Fruit fly (Drosophila melanogaster) whole organism, embryonic: ENCODE measurements around the gene Rab8.

ENCODE experiments used
- CG10321 ChIP-seq: fragments of 200-800 bp; sonication (Bioruptor generic); IDR thresholded peaks from 2 replicates; pipeline ENCODE4 v1.3.6; 2022; ENCODE audit warnings: missing biosample characterization, missing genetic modification characterization
- CG10959 ChIP-seq: fragments of 200-800 bp; sonication (Bioruptor generic); IDR thresholded peaks from 2 replicates; pipeline ENCODE4 v1.3.6; 2022; ENCODE audit warnings: missing biosample characterization, missing genetic modification characterization
- CG11504 ChIP-seq: fragments of 200-800 bp; sonication (Bioruptor generic); optimal IDR thresholded peaks from 3 replicates; lab custom pipeline; 2019; ENCODE audit warnings: missing biosample characterization, mild to moderate bottlenecking, missing genetic modification characterization, moderate library complexity
- CG12299 ChIP-seq: fragments of 200-800 bp; sonication (Bioruptor generic); optimal IDR thresholded peaks from 2 replicates; lab custom pipeline; 2018; ENCODE audit warnings: missing biosample characterization, mild to moderate bottlenecking, missing genetic modification characterization
- CG1602 ChIP-seq: fragments of 200-800 bp; sonication (Bioruptor generic); optimal IDR thresholded peaks from 3 replicates; lab custom pipeline; 2016; ENCODE audit warnings: missing biosample characterization, missing genetic modification characterization
- CG17359 ChIP-seq: fragments of 200-800 bp; sonication (Bioruptor generic); optimal IDR thresholded peaks from 3 replicates; lab custom pipeline; 2018; ENCODE audit warnings: missing biosample characterization, mild to moderate bottlenecking, missing genetic modification characterization, moderate library complexity
- CG17802 ChIP-seq: fragments of 200-800 bp; sonication (Bioruptor generic); optimal IDR thresholded peaks from 2 replicates; lab custom pipeline; 2018; ENCODE audit warnings: missing biosample characterization, mild to moderate bottlenecking, missing genetic modification characterization, moderate library complexity
- CG1792 ChIP-seq: fragments of 200-800 bp; sonication (Bioruptor generic); optimal IDR thresholded peaks from 2 replicates; lab custom pipeline; 2016; ENCODE audit warnings: missing biosample characterization, missing genetic modification characterization
- CG18619 ChIP-seq: fragments of 200-800 bp; sonication (Bioruptor generic); optimal IDR thresholded peaks from 3 replicates; lab custom pipeline; 2017; ENCODE audit warnings: missing biosample characterization, mild to moderate bottlenecking, missing genetic modification characterization
- CG2199 ChIP-seq: fragments of 200-800 bp; sonication (Bioruptor generic); IDR thresholded peaks from 3 replicates; pipeline ENCODE4 v1.3.6; 2022; ENCODE audit warnings: missing biosample characterization, missing genetic modification characterization
- CG30431 ChIP-seq: fragments of 200-800 bp; sonication (Bioruptor generic); optimal IDR thresholded peaks from 2 replicates; lab custom pipeline; 2017; ENCODE audit warnings: missing biosample characterization, missing genetic modification characterization
- CG32767 ChIP-seq: fragments of 200-800 bp; sonication (Bioruptor generic); IDR thresholded peaks from 2 replicates; pipeline ENCODE4 v1.3.6; 2022; ENCODE audit warnings: missing biosample characterization, missing genetic modification characterization
- CG33213 ChIP-seq: fragments of 200-800 bp; sonication (Bioruptor generic); optimal IDR thresholded peaks from 3 replicates; lab custom pipeline; 2016; ENCODE audit warnings: missing biosample characterization, missing genetic modification characterization
- CG4328 ChIP-seq: fragments of 200-800 bp; sonication (Bioruptor generic); optimal IDR thresholded peaks from 3 replicates; lab custom pipeline; 2017; ENCODE audit warnings: missing biosample characterization, missing genetic modification reagents, missing genetic modification characterization
- CG8765 ChIP-seq: fragments of 200-800 bp; sonication (Bioruptor generic); IDR thresholded peaks from 2 replicates; pipeline ENCODE4 v1.3.6; 2022; ENCODE audit warnings: missing biosample characterization, missing genetic modification characterization
- CG9609 ChIP-seq: fragments of 200-800 bp; sonication (Bioruptor generic); optimal IDR thresholded peaks from 3 replicates; lab custom pipeline; 2016; ENCODE audit warnings: missing biosample characterization, missing genetic modification characterization
- Dll ChIP-seq: fragments of 200-800 bp; sonication (Bioruptor generic); IDR thresholded peaks from 4 replicates; pipeline ENCODE4 v1.3.6; 2022; ENCODE audit warnings: missing biosample characterization, missing genetic modification characterization; ENCODE audit not compliant: partially characterized antibody
- Drgx ChIP-seq: fragments of 200-800 bp; sonication (Bioruptor generic); IDR thresholded peaks from 2 replicates; pipeline ENCODE4 v1.3.6; 2022; ENCODE audit warnings: missing biosample characterization, missing genetic modification characterization
- E2f1 ChIP-seq: fragments of 200-800 bp; sonication (Bioruptor generic); IDR thresholded peaks from 2 replicates; pipeline ENCODE4 v1.3.6; 2022; ENCODE audit warnings: missing biosample characterization, missing genetic modification characterization
- Hey ChIP-seq: fragments of 200-800 bp; sonication (Bioruptor generic); optimal IDR thresholded peaks from 3 replicates; lab custom pipeline; 2018; ENCODE audit warnings: missing biosample characterization, mild to moderate bottlenecking, missing genetic modification characterization
- Hr78 ChIP-seq, 2 experiments: fragments of 200-800 bp in 1 of 2; fragments of >200 bp in 1 of 2; sonication (Bioruptor generic) in 1 of 2; optimal IDR thresholded peaks; 2 replicates each; lab custom pipeline; 2017 to 2019; ENCODE audit warnings: missing biosample characterization in 2 of 2, missing genetic modification characterization in 2 of 2, mild to moderate bottlenecking in 1 of 2, moderate library complexity in 1 of 2
- Jarid2 ChIP-seq: fragments of 200-800 bp; sonication (Bioruptor generic); optimal IDR thresholded peaks from 3 replicates; lab custom pipeline; 2017; ENCODE audit warnings: mild to moderate bottlenecking, missing biosample characterization, missing genetic modification reagents, missing genetic modification characterization
- Max ChIP-seq: fragments of 200-800 bp; sonication (Bioruptor generic); optimal IDR thresholded peaks from 2 replicates; lab custom pipeline; 2016; ENCODE audit warnings: missing biosample characterization, mild to moderate bottlenecking, missing genetic modification characterization
- NC2α ChIP-seq: fragments of 200-800 bp; sonication (Bioruptor generic); optimal IDR thresholded peaks from 2 replicates; lab custom pipeline; 2016; ENCODE audit warnings: missing biosample characterization, missing genetic modification characterization
- NFAT ChIP-seq: fragments of 200-800 bp; sonication (Bioruptor generic); IDR thresholded peaks from 2 replicates; pipeline ENCODE4 v1.3.6; 2022; ENCODE audit warnings: missing biosample characterization, missing genetic modification characterization
- Pdp1 ChIP-seq, 2 experiments: fragments of 200-800 bp; sonication (Bioruptor generic); optimal IDR thresholded peaks; 3 replicates each; lab custom pipeline; 2016; ENCODE audit warnings: missing biosample characterization in 2 of 2, missing genetic modification characterization in 2 of 2, mild to moderate bottlenecking in 1 of 2, moderate library complexity in 1 of 2
- Taf1 ChIP-seq: fragments of 200-800 bp; sonication (Bioruptor generic); IDR thresholded peaks from 2 replicates; pipeline ENCODE4 v1.3.6; 2022; ENCODE audit warnings: missing biosample characterization, missing genetic modification characterization
- ara ChIP-seq: fragments of 200-800 bp; sonication (Bioruptor generic); IDR thresholded peaks from 2 replicates; pipeline ENCODE4 v1.3.6; 2022; ENCODE audit warnings: missing biosample characterization, missing genetic modification characterization
- ato ChIP-seq: fragments of 200-800 bp; sonication (Bioruptor generic); IDR thresholded peaks from 2 replicates; pipeline ENCODE4 v1.3.6; 2022; ENCODE audit warnings: missing biosample characterization, missing genetic modification characterization; ENCODE audit not compliant: partially characterized antibody
- bab2 ChIP-seq: fragments of 200-800 bp; sonication (Bioruptor generic); optimal IDR thresholded peaks from 2 replicates; lab custom pipeline; 2016; ENCODE audit warnings: missing biosample characterization, missing genetic modification characterization
- bbx ChIP-seq: fragments of 200-800 bp; sonication (Bioruptor generic); IDR thresholded peaks from 2 replicates; pipeline ENCODE4 v1.3.6; 2022; ENCODE audit warnings: missing biosample characterization, missing genetic modification characterization; ENCODE audit not compliant: partially characterized antibody
- caup ChIP-seq: fragments of 200-800 bp; sonication (Bioruptor generic); optimal IDR thresholded peaks from 3 replicates; lab custom pipeline; 2017; ENCODE audit warnings: missing biosample characterization, mild to moderate bottlenecking, missing genetic modification characterization, moderate library complexity; ENCODE audit not compliant: severe bottlenecking
- corto ChIP-seq: fragments of 200-800 bp; sonication (Bioruptor generic); optimal IDR thresholded peaks from 2 replicates; lab custom pipeline; 2016; ENCODE audit warnings: missing biosample characterization, mild to moderate bottlenecking, missing genetic modification characterization, moderate library complexity
- dimm ChIP-seq: fragments of 200-800 bp; sonication (Bioruptor generic); IDR thresholded peaks from 2 replicates; pipeline ENCODE4 v1.3.6; 2022; ENCODE audit warnings: missing biosample characterization, missing genetic modification characterization
- fd102C ChIP-seq: fragments of 200-800 bp; sonication (Bioruptor generic); optimal IDR thresholded peaks from 2 replicates; lab custom pipeline; 2018; ENCODE audit warnings: missing biosample characterization, mild to moderate bottlenecking, missing genetic modification characterization, moderate library complexity
- gcm ChIP-seq: fragments of 200-800 bp; sonication (Bioruptor generic); optimal IDR thresholded peaks from 2 replicates; lab custom pipeline; 2019; ENCODE audit warnings: missing biosample characterization, mild to moderate bottlenecking, missing genetic modification characterization, moderate library complexity
- knrl ChIP-seq: fragments of 200-800 bp; sonication (Bioruptor generic); IDR thresholded peaks from 3 replicates; pipeline ENCODE4 v1.3.6; 2022; ENCODE audit warnings: missing biosample characterization, missing genetic modification characterization; ENCODE audit not compliant: partially characterized antibody
- nerfin-2 ChIP-seq: fragments of 200-800 bp; sonication (Bioruptor generic); IDR thresholded peaks from 2 replicates; pipeline ENCODE4 v1.3.6; 2022; ENCODE audit warnings: missing biosample characterization, missing genetic modification characterization; ENCODE audit not compliant: partially characterized antibody
- odd ChIP-seq: fragments of 200-800 bp; sonication (Bioruptor generic); optimal IDR thresholded peaks from 2 replicates; lab custom pipeline; 2017; ENCODE audit warnings: missing biosample characterization, mild to moderate bottlenecking, missing genetic modification characterization
- otp ChIP-seq: fragments of 200-800 bp; sonication (Bioruptor generic); IDR thresholded peaks from 3 replicates; pipeline ENCODE4, ENCODE4 v1.3.6; 2022; ENCODE audit warnings: missing biosample characterization, missing genetic modification characterization
- pho ChIP-seq: fragments of 200-800 bp; sonication (Bioruptor generic); optimal IDR thresholded peaks from 2 replicates; lab custom pipeline; 2016; ENCODE audit warnings: missing biosample characterization, missing genetic modification characterization
- pnt ChIP-seq: fragments of 200-800 bp; sonication (Bioruptor generic); optimal IDR thresholded peaks from 3 replicates; lab custom pipeline; 2016; ENCODE audit warnings: missing biosample characterization, missing genetic modification characterization
- pros ChIP-seq: fragments of 200-800 bp; sonication (Bioruptor generic); optimal IDR thresholded peaks from 3 replicates; lab custom pipeline; 2019; ENCODE audit warnings: missing biosample characterization, mild to moderate bottlenecking, missing genetic modification characterization, moderate library complexity
- ranshi ChIP-seq: fragments of 200-800 bp; sonication (Bioruptor generic); IDR thresholded peaks from 2 replicates; pipeline ENCODE4 v1.3.6; 2022; ENCODE audit warnings: missing biosample characterization, missing genetic modification characterization
- so ChIP-seq: fragments of 200-800 bp; sonication (Bioruptor generic); IDR thresholded peaks from 3 replicates; pipeline ENCODE4 v1.3.6; 2022; ENCODE audit warnings: missing biosample characterization, missing genetic modification characterization
- ttk ChIP-seq: fragments of 200-800 bp; sonication (Bioruptor generic); IDR thresholded peaks from 2 replicates; pipeline ENCODE4 v2.1.2; 2022; ENCODE audit warnings: missing biosample characterization, missing genetic modification characterization
- wor ChIP-seq: fragments of 200-800 bp; sonication (Bioruptor generic); IDR thresholded peaks from 2 replicates; pipeline ENCODE4 v1.3.6; 2022; ENCODE audit warnings: missing biosample characterization, missing genetic modification characterization
- zf30C ChIP-seq: fragments of 200-800 bp; sonication (Bioruptor generic); optimal IDR thresholded peaks from 3 replicates; lab custom pipeline; 2018; ENCODE audit warnings: missing biosample characterization, mild to moderate bottlenecking, missing genetic modification characterization

Rab8 gene

DNA sequence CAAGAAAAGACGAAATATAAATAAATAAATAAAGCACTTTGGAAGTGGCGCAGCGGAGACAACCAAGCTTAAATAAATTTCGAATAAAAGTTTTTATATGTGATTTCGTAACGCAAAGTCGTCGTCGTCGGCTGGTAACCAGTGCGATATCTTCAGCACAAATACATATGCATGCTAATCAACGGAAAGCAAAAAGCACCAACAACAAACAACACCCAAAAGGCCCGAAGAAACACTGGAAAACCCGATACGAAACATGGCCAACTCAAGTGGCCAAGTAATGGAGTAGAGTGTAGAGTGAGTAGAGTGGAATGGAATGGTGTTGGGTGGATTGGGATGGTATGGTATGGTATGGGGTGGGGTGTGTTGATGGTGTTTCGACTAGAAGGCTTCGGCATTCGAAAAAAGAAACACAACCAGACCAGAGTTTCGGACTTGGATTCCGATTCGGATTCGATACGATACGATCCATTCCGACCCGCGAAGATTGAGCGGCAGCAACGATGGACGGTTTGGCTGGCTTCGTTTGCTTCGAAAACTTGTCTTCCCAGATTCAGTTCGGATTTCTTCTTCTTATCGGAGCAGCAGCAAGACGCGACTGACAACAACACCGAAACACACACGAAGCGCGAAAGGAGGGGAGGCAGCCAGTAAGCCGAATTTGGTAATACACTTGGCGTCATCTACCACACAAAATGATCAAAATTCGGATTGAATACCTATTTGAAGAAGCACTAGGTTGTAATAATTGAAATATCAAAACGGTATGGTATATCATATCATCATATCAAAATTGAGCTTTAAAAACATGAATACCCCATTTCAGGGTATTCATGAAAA lies 31.9 kb upstream of the Rab8 start (continued):
- TF ChIP-seq bab2 (peak; percentile 97), CG2199 (GFP tag; lab: Robert Waterston, UW) (peak; percentile 93; the same call in 1 of the 3 replicates), CG9609 (peak; percentile 94), zf30C (GFP tag; lab: Kevin White, UChicago) (no peak), CG1792 (GFP tag; lab: Kevin White, UChicago) (peak; percentile 75), CG11504 (peak; percentile 87), ranshi (GFP tag; lab: Robert Waterston, UW) (peak; percentile 86; the same call in 1 of the 2 replicates), CG12299 (tag; lab: Kevin White, UChicago) (peak; percentile 87), CG33213 (GFP tag; lab: Kevin White, UChicago) (peak; percentile 92), pho (GFP tag; lab: Kevin White, UChicago) (peak; percentile 96), odd (peak; percentile 90), CG4328 (GFP tag; lab: Kevin White, UChicago) (peak; percentile 53), gcm (GFP tag; lab: Kevin White, UChicago) (peak; percentile 89), CG10321 (GFP tag; lab: Robert Waterston, UW) (peak; percentile 76), fd102C (no peak), bbx (GFP tag; lab: Robert Waterston, UW) (no peak), knrl (GFP tag; lab: Robert Waterston, UW) (no peak), nerfin-2 (no peak), so (GFP tag; lab: Robert Waterston, UW) (peak; percentile 96), NFAT (GFP tag; lab: Robert Waterston, UW) (peak; percentile 92), wor (GFP tag; lab: Robert Waterston, UW) (peak; percentile 89), CG18619 (peak; percentile 95), Pdp1 (GFP tag; optimal IDR thresholded peaks at IDR 0.05; lab: Kevin White, UChicago) (peak; percentile 91 to 96), CG1602 (GFP tag; lab: Kevin White, UChicago) (peak; percentile 91), ato (GFP tag; lab: Robert Waterston, UW) (no peak), caup (GFP tag; lab: Kevin White, UChicago) (peak; percentile 96), CG30431 (GFP tag; lab: Kevin White, UChicago) (peak; percentile 84), ttk (GFP tag; lab: Robert Waterston, UW) (peak; percentile 96; the same call in 1 of the 2 replicates), corto (peak; percentile 97), E2f1 (peak; percentile 91), otp (GFP tag; lab: Robert Waterston, UW) (peak; percentile 96), Taf1 (GFP tag; lab: Robert Waterston, UW) (peak; percentile 85), CG17802 (tag; lab: Kevin White, UChicago) (peak; percentile 65), CG17359 (tag; lab: Kevin White, UChicago) (peak; percentile 96), Drgx (GFP tag; lab: Robert Waterston, UW) (peak; percentile 94), CG32767 (GFP tag; lab: Robert Waterston, UW) (peak; percentile 93), NC2α (GFP tag; lab: Kevin White, UChicago) (peak; percentile 90), dimm (no peak; the same call in 1 of the 2 replicates), Dll (GFP tag; lab: Robert Waterston, UW) (no peak), pnt (GFP tag; lab: Kevin White, UChicago) (peak; percentile 87), pros (peak; percentile 84), ara (GFP tag; lab: Robert Waterston, UW) (peak; percentile 89), Jarid2 (peak; percentile 57), Max (GFP tag; lab: Kevin White, UChicago) (peak; percentile 91), Hr78 (GFP tag; optimal IDR thresholded peaks at IDR 0.05; lab: Kevin White, UChicago) (peak in 1 of 2 experiments; percentile 77), Hey (tag; lab: Kevin White, UChicago) (peak; percentile 47), CG8765 (no peak), CG10959 (no peak)
